Worm (Caenorhabditis elegans): ENCODE results near the gene Y48C3A.12.
A peak's percentile ranks its signal among the peaks of the same experiment; 100 is the strongest.

The Y48C3A.12 gene

DNA sequence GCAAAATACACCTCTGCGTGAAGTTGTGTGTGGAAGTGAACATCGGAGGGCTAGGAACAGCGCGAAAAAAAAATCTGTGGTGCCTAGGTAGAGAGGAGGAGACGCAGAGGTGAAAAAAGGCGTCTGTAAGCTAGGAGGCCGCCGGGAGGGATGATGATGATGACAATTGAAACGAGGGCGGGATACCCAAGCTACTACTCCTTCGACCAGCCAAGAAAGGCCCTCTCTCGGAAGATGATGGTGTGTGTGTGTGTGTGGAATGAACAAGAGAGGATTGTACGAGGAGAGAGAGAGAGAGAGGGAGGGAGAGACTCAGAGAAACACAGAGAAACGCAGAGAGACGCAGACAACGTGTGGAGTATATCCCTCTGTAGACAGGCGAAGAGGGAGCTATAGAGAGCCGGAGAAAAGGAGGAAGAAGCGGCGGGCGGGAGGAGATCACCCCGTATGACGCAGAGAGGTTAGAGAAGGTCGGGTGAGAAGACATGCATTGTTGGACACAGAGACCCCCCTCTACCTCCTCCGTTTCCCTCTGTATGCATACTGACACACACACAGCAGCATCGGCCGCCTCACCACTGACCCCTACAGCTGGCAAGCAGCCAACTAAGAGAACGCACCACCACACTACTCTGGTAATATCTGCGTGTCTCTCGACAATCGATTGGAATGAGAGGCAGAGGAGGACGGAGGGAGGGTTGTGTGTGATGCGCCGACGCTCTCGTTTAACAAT lies 41.1 kb upstream of the Y48C3A.12 start (continued):
- TF ChIP-seq ceh-9 (tag; optimal IDR thresholded peaks at IDR 0.05) = no peak
- TF ChIP-seq hlh-6 (tag; optimal IDR thresholded peaks at IDR 0.05) = no peak
- TF ChIP-seq unc-3 (GFP tag; conservative IDR thresholded peaks at IDR 0.05) = peak; percentile 36; the same call in 1 of the 2 replicates
- TF ChIP-seq unc-3 (tag; optimal IDR thresholded peaks at IDR 0.05) = no peak
- TF ChIP-seq ztf-16 (tag; optimal IDR thresholded peaks at IDR 0.05) = peak; percentile 69
- TF ChIP-seq ets-4 (tag; optimal IDR thresholded peaks at IDR 0.05) = peak; percentile 15
- peak; percentile 19 for TF ChIP-seq lin-11 (tag; optimal IDR thresholded peaks at IDR 0.05)
- TF ChIP-seq hlh-8 (tag; optimal IDR thresholded peaks at IDR 0.05) = peak; percentile 57
- no peak for TF ChIP-seq ceh-45 (GFP tag; IDR thresholded peaks at IDR 0.05)
- no peak for TF ChIP-seq hlh-13 (GFP tag; optimal IDR thresholded peaks at IDR 0.05)
- peak; percentile 75 for TF ChIP-seq T23F11.4 (GFP tag; optimal IDR thresholded peaks at IDR 0.05)
- no peak for TF ChIP-seq mec-3 (tag; optimal IDR thresholded peaks at IDR 0.05; ENCODE audit: borderline replicate concordance)
- TF ChIP-seq ceh-31 (tag; optimal IDR thresholded peaks at IDR 0.05) = peak; percentile 84
- no peak for TF ChIP-seq pag-3 (tag; optimal IDR thresholded peaks at IDR 0.05; ENCODE audit: borderline replicate concordance)
- peak; percentile 43 for TF ChIP-seq tbx-7 (tag; optimal IDR thresholded peaks at IDR 0.05)
- no peak for TF ChIP-seq ceh-24 (tag; optimal IDR thresholded peaks at IDR 0.05)
- peak; percentile 91 for TF ChIP-seq tbx-2 (tag; optimal IDR thresholded peaks at IDR 0.05)
- TF ChIP-seq fkh-10 (GFP tag; optimal IDR thresholded peaks at IDR 0.05) = no peak
- peak; percentile 43 for TF ChIP-seq unc-86 (tag; optimal IDR thresholded peaks at IDR 0.05)
- TF ChIP-seq pax-1 (tag; optimal IDR thresholded peaks at IDR 0.05) = no peak
- peak; percentile 71 for TF ChIP-seq ceh-14 (tag; optimal IDR thresholded peaks at IDR 0.05)
- TF ChIP-seq K02D7.2 (tag; optimal IDR thresholded peaks at IDR 0.05) = no peak
- peak; percentile 85 for TF ChIP-seq rnt-1 (tag; optimal IDR thresholded peaks at IDR 0.05)
- TF ChIP-seq npax-4 (tag; optimal IDR thresholded peaks at IDR 0.05) = no peak
- no peak for TF ChIP-seq C08G9.2 (tag; optimal IDR thresholded peaks at IDR 0.05)
- no peak for TF ChIP-seq fax-1 (tag; optimal IDR thresholded peaks at IDR 0.05)
- peak; percentile 58 for TF ChIP-seq pha-2 (tag; optimal IDR thresholded peaks at IDR 0.05)
- no peak for TF ChIP-seq C38D4.7 (GFP tag; optimal IDR thresholded peaks at IDR 0.05)
- peak; percentile 12 for TF ChIP-seq sox-4 (tag; optimal IDR thresholded peaks at IDR 0.05)
- peak; percentile 16; the same call in 1 of the 2 replicates for TF ChIP-seq sox-2 (GFP tag; IDR thresholded peaks at IDR 0.05)
- TF ChIP-seq zip-5 (tag; optimal IDR thresholded peaks at IDR 0.05) = no peak
- no peak for TF ChIP-seq ahr-1 (tag; optimal IDR thresholded peaks at IDR 0.05)
- TF ChIP-seq nfya-1 (tag; optimal IDR thresholded peaks at IDR 0.05) = peak; percentile 72
- peak; percentile 26 for TF ChIP-seq dmd-4 (tag; optimal IDR thresholded peaks at IDR 0.05; ENCODE audit: borderline replicate concordance)
- peak; percentile 63 for TF ChIP-seq ceh-19 (GFP tag; optimal IDR thresholded peaks at IDR 0.05)
- peak; percentile 69 for TF ChIP-seq hlh-30 (tag; optimal IDR thresholded peaks at IDR 0.05; ENCODE audit: insufficient read depth)
- peak; percentile 35 for TF ChIP-seq sdc-2 (tag; optimal IDR thresholded peaks at IDR 0.05)

DNA sequence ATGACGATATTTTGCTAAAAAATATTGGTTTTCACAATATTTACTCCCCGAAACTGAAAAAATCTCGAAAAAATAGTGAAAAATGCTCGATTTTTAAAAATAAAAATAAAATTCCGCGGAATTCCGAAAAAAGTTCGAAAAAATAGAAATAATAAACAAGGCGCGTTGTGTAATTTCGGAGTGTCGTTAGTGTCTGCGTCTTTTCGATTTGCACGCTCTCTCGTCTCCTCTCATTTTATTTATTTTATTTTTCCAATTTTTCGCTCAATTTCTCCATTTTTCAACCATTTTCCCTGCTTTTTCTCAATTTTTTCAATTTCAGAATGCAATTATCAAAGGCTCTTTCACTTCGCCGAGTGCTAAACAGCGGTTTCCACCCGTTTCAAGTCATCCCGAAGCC lies 38.3 kb upstream of the Y48C3A.12 start, which contains the start of gene mrpl-20:
Gene mrpl-20 (plus strand): TSS at position 323 of the 400 bp plus-strand sequence.
- TF ChIP-seq rnt-1 (tag; optimal IDR thresholded peaks at IDR 0.05) (no peak), che-1 (tag; optimal IDR thresholded peaks at IDR 0.05) (no peak), hlh-6 (tag; optimal IDR thresholded peaks at IDR 0.05) (no peak), elt-4 (tag; optimal IDR thresholded peaks at IDR 0.05) (no peak), ceh-18 (tag; optimal IDR thresholded peaks at IDR 0.05) (no peak), pros-1 (tag; optimal IDR thresholded peaks at IDR 0.05) (no peak), sdc-2 (tag; optimal IDR thresholded peaks at IDR 0.05) (no peak), T23F11.4 (GFP tag; optimal IDR thresholded peaks at IDR 0.05) (no peak), ahr-1 (tag; optimal IDR thresholded peaks at IDR 0.05) (no peak), hlh-30 (tag; optimal IDR thresholded peaks at IDR 0.05; ENCODE audit: insufficient read depth) (no peak), eyg-1 (tag; optimal IDR thresholded peaks at IDR 0.05) (no peak), npax-4 (tag; optimal IDR thresholded peaks at IDR 0.05) (no peak), elt-2 (tag; optimal IDR thresholded peaks at IDR 0.05) (no peak), pqm-1 (tag; optimal IDR thresholded peaks at IDR 0.05) (no peak), ceh-45 (GFP tag; IDR thresholded peaks at IDR 0.05) (no peak), pha-2 (tag; optimal IDR thresholded peaks at IDR 0.05) (no peak), ttx-3 (tag; optimal IDR thresholded peaks at IDR 0.05) (no peak), ceh-30 (tag; optimal IDR thresholded peaks at IDR 0.05) (no peak), ama-1 (optimal IDR thresholded peaks at IDR 0.05) (no peak), hlh-15 (tag; optimal IDR thresholded peaks at IDR 0.05) (no peak)
